Fruit fly (Drosophila melanogaster): ENCODE results near the gene CG33494.

CG33494 gene

dm6 chr3R:25445546-25446400 is 49.2 kb downstream of the CG33494 start (continued):
- TF ChIP-seq CG12942 (GFP tag; optimal IDR thresholded peaks at IDR 0.05) (peak; percentile 24), esg (GFP tag; conservative IDR thresholded peaks at IDR 0.05) (peak; percentile 61), ro (GFP tag; IDR thresholded peaks at IDR 0.05) (0 out of 2 replicates have a peak, but pooled peaks have one; percentile 38), CG8089 (GFP tag; optimal IDR thresholded peaks at IDR 0.05) (peak; percentile 16), klu (GFP tag; IDR thresholded peaks at IDR 0.05) (no peak), CG10654 (GFP tag; optimal IDR thresholded peaks at IDR 0.05) (peak; percentile 44), Lpt (GFP tag; optimal IDR thresholded peaks at IDR 0.05) (no peak), CG2202 (tag; optimal IDR thresholded peaks at IDR 0.05) (peak; percentile 78), Dad (GFP tag; optimal IDR thresholded peaks at IDR 0.05) (peak; percentile 42), CG1603 (tag; optimal IDR thresholded peaks at IDR 0.05) (peak; percentile 79), abd-A (tag; optimal IDR thresholded peaks at IDR 0.05) (no peak), otp (GFP tag; IDR thresholded peaks at IDR 0.05) (peak; percentile 61; the same call in 1 of the 3 replicates), slbo (GFP tag; IDR thresholded peaks at IDR 0.05) (peak; percentile 34; the same call in 1 of the 2 replicates), grn (GFP tag; optimal IDR thresholded peaks at IDR 0.05) (no peak), lola (GFP tag; optimal IDR thresholded peaks at IDR 0.05) (peak in 1 of 3 experiments; percentile 81), dan (GFP tag; IDR thresholded peaks at IDR 0.05) (no peak; the same call in 1 of the 2 replicates), HLH3B (GFP tag; IDR thresholded peaks at IDR 0.05) (peak; percentile 79), sc (optimal IDR thresholded peaks at IDR 0.05) (no peak), sc (GFP tag; optimal IDR thresholded peaks at IDR 0.05) (peak; percentile 79), al (GFP tag; IDR thresholded peaks at IDR 0.05) (no peak), zfh1 (GFP tag; IDR thresholded peaks at IDR 0.05) (peak; percentile 86), CG34224 (GFP tag; IDR thresholded peaks at IDR 0.05; ENCODE audit: partially characterized antibody) (no peak), D19B (GFP tag; optimal IDR thresholded peaks at IDR 0.05) (no peak), hkb (optimal IDR thresholded peaks at IDR 0.05) (no peak), hkb (GFP tag; IDR thresholded peaks at IDR 0.05) (peak; percentile 78), shn (GFP tag; optimal IDR thresholded peaks at IDR 0.05) (peak; percentile 45), CG3847 (GFP tag; IDR thresholded peaks at IDR 0.05) (no peak), CG10209 (GFP tag; optimal IDR thresholded peaks at IDR 0.05) (peak; percentile 63), ems (GFP tag; optimal IDR thresholded peaks at IDR 0.05) (peak; percentile 23), CHES-1-like (GFP tag; optimal IDR thresholded peaks at IDR 0.05) (peak; percentile 29), CG6654 (GFP tag; optimal IDR thresholded peaks at IDR 0.05) (peak; percentile 57), Hr78 (GFP tag; optimal IDR thresholded peaks at IDR 0.05) (no peak), HLH54F (GFP tag; optimal IDR thresholded peaks at IDR 0.05) (peak; percentile 4), CG6813 (GFP tag; optimal IDR thresholded peaks at IDR 0.05) (peak; percentile 66), dysf (GFP tag; IDR thresholded peaks at IDR 0.05) (peak; percentile 69; the same call in 2 of the 3 replicates), Usf (GFP tag; optimal IDR thresholded peaks at IDR 0.05) (peak; percentile 43), seq (GFP tag; IDR thresholded peaks at IDR 0.05) (0 out of 2 replicates have a peak, but pooled peaks have one; percentile 37), Ets97D (GFP tag; optimal IDR thresholded peaks at IDR 0.05) (no peak), Med (GFP tag) (peak; percentile 62), Asciz (GFP tag; optimal IDR thresholded peaks at IDR 0.05) (peak; percentile 62), chm (GFP tag; IDR thresholded peaks at IDR 0.05) (peak; percentile 69; the same call in 1 of the 2 replicates), Pdp1 (GFP tag; optimal IDR thresholded peaks at IDR 0.05) (peak; percentile 64 to 68), ham (GFP tag; IDR thresholded peaks at IDR 0.05) (no peak), CG9437 (GFP tag; optimal IDR thresholded peaks at IDR 0.05) (no peak), NK7.1 (GFP tag; optimal IDR thresholded peaks at IDR 0.05) (no peak), CG17802 (tag; optimal IDR thresholded peaks at IDR 0.05) (peak; percentile 36), zen (tag; optimal IDR thresholded peaks at IDR 0.05) (peak; percentile 46), Doc3 (GFP tag; IDR thresholded peaks at IDR 0.05; ENCODE audit: partially characterized antibody) (no peak), bab2 (GFP tag; optimal IDR thresholded peaks at IDR 0.05) (peak; percentile 35)
